Worm (Caenorhabditis elegans): Measurements from ENCODE around the gene F49C12.9.

DNA sequence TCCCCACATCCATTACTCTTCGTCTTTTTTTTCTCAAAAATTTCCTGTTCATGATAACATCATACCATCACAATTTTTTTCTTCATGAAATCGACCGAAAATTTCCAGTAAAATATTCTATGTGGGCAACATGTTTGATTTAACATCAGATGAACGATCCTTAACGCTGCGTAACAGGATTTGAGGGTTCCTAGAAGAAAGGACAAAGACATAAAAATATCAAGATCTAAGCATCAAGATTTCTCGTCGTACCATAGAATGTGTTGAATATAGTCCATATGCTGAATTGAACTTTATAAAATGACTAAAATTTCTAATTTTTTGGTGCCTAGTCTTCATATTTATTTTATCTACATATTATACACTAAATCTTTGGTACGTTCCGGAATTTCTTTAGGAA is 15.9 kb downstream of the F49C12.9 start, which contains the start of gene F49C12.3:
- TF ChIP-seq lsy-2 (tag; optimal IDR thresholded peaks at IDR 0.05) (no peak), bed-3 (GFP tag; optimal IDR thresholded peaks at IDR 0.05) (no peak)
